Worm (Caenorhabditis elegans): Measurements from ENCODE around the gene F22H10.6.

Gene F22H10.6

DNA sequence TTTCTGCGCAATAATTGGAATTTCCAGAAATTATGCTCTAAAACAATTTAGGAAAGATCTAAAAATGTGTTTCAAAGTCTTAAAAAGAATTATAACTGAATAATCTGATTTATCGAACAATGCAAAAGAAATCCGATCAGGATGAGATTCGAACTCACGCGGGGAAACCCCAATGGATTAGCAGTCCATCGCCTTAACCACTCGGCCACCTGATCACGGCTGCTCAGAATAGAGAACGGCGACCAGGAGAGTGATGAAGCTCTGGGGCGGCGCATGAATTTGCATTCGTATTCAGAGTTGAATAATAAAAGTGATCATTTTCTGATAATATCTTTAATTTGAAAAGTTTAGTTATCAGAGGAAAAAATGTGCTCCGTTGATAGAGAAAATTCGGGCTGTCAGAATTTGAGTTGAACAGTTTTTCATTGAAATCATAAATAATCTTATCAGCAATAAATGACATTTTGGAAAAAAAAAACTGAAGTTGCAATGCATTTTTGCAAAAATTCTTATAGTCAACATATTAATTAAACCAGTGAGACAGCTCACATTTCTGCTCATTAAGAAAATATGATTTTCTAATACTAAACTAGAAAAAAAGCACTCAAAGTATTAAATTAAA lies 1.2 kb downstream of the F22H10.6 start:
- TF ChIP-seq elt-2 (tag; optimal IDR thresholded peaks at IDR 0.05) (peak; percentile 16), nhr-77 (tag; optimal IDR thresholded peaks at IDR 0.05) (no peak)

DNA sequence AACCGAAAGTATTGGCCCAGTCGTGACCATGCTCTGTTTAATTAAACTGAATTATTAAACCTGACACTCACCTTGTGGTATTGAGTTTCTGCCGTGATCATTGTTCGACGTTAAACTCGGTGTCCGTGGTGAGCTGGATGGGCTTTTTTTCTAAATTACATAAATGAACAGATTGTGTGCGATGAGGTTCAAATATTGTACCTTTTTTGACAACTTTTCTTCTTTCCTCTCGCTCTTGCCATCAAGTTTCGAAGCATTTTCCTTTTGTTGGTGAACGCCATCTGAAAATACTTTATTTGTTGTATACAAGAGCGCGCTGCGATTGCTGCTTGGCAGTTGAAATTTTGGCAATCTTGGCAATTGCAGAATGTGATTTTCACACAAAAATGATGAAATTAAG lies 3.2 kb downstream of the F22H10.6 start, which contains the start of gene F22H10.11:
F22H10.11 (minus strand) TSS at position 101 of the 400 bp plus-strand sequence.
- TF ChIP-seq lin-15B (tag; optimal IDR thresholded peaks at IDR 0.05) (no peak), nhr-77 (tag; optimal IDR thresholded peaks at IDR 0.05) (no peak), unc-62 (GFP tag; optimal IDR thresholded peaks at IDR 0.05) (no peak), R02D3.7 (tag; optimal IDR thresholded peaks at IDR 0.05) (no peak), ceh-16 (tag; optimal IDR thresholded peaks at IDR 0.05) (no peak)

DNA sequence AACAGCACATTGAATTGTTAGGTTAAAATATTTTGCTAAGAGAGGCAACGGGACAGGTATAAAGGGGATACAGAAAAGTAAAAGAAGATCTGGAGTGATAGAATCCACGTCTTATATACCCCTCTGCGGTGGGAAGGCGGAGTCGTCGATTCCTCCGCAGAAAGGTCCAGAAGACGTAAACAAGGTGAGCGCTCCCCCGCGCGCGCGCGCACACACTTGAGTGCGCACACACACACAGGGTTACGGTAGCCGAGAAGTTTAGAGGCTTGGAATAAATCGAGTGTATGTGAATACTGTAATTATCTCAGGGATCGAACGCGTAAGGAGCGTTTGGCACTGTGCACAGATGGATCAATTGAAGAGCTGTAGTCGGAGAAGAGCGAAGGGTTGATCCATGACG lies 3.8 kb downstream of the F22H10.6 start:
- TF ChIP-seq nfya-1 (tag; optimal IDR thresholded peaks at IDR 0.05; ENCODE audit: insufficient read depth), result no peak
- TF ChIP-seq ceh-16 (tag; optimal IDR thresholded peaks at IDR 0.05), result no peak
- no peak for TF ChIP-seq nhr-43 (tag; optimal IDR thresholded peaks at IDR 0.05; ENCODE audit: poor library complexity, severe bottlenecking)
- no peak for TF ChIP-seq jun-1 (tag; optimal IDR thresholded peaks at IDR 0.05)
- no peak for TF ChIP-seq lin-39 (tag; optimal IDR thresholded peaks at IDR 0.05)
- no peak for TF ChIP-seq elt-1 (tag; optimal IDR thresholded peaks at IDR 0.05)
- TF ChIP-seq ceh-82 (tag; optimal IDR thresholded peaks at IDR 0.05), result no peak
- no peak for TF ChIP-seq unc-62 (GFP tag; optimal IDR thresholded peaks at IDR 0.05)
- TF ChIP-seq nhr-28 (tag; optimal IDR thresholded peaks at IDR 0.05), result no peak
- TF ChIP-seq ceh-9 (tag; optimal IDR thresholded peaks at IDR 0.05), result no peak
- TF ChIP-seq nhr-25 (tag; optimal IDR thresholded peaks at IDR 0.05), result no peak
- no peak for TF ChIP-seq nhr-237 (tag; optimal IDR thresholded peaks at IDR 0.05)
- no peak for TF ChIP-seq unc-39 (tag; optimal IDR thresholded peaks at IDR 0.05)

DNA sequence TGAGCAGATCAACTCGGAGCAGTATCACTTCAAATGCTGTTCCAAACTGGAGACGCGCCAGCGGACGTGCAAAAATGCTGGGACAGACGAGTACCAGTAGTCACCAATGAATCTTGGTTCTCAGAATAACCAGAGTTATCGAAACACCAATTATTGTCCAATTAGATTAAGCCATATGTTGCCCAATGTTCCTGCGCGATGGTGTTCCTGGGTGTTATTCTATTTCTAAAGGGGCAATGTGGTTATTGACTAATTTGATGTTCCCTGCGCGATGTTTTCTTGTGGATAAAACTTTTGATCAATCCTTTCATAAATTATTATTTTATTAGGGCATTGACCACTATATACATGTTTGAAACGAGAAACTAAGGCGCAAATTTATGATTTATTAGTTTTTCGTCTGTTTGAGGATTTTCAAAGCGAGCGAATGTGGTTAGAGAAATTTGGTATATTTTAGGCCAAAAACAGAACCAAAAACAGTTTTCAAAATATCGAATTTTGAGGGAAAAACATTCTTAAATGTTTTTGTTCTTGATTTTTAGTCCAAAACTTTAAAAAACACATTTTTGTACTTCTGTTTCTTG lies 9.1 kb downstream of the F22H10.6 start:
- TF ChIP-seq egl-5 (tag; optimal IDR thresholded peaks at IDR 0.05) (peak; percentile 98), R02D3.7 (tag; optimal IDR thresholded peaks at IDR 0.05) (peak; percentile 94), hmg-11 (tag; optimal IDR thresholded peaks at IDR 0.05) (peak; percentile 99), fkh-10 (GFP tag; optimal IDR thresholded peaks at IDR 0.05) (peak; percentile 98), mdl-1 (tag; optimal IDR thresholded peaks at IDR 0.05) (peak; percentile 76), nhr-67 (tag; optimal IDR thresholded peaks at IDR 0.05) (peak; percentile 72), nhr-12 (tag; optimal IDR thresholded peaks at IDR 0.05) (peak; percentile 42), lin-15B (tag; optimal IDR thresholded peaks at IDR 0.05) (peak; percentile 62), daf-12 (tag; optimal IDR thresholded peaks at IDR 0.05) (peak; percentile 82), nhr-43 (tag; optimal IDR thresholded peaks at IDR 0.05; ENCODE audit: poor library complexity, severe bottlenecking) (peak; percentile 99), elt-3 (tag; optimal IDR thresholded peaks at IDR 0.05) (peak; percentile 66 to 98 (median 96)), lin-39 (tag; optimal IDR thresholded peaks at IDR 0.05) (peak; percentile 100), pqm-1 (tag; optimal IDR thresholded peaks at IDR 0.05) (peak; percentile 96), ceh-9 (tag; optimal IDR thresholded peaks at IDR 0.05) (peak; percentile 84), mml-1 (tag; optimal IDR thresholded peaks at IDR 0.05) (no peak), fkh-2 (tag; optimal IDR thresholded peaks at IDR 0.05) (peak; percentile 79), lsy-12 (tag; optimal IDR thresholded peaks at IDR 0.05) (peak; percentile 96), nhr-237 (tag; optimal IDR thresholded peaks at IDR 0.05) (no peak), pha-4 (tag; optimal IDR thresholded peaks at IDR 0.05) (peak; percentile 99), tbx-2 (tag; optimal IDR thresholded peaks at IDR 0.05) (peak; percentile 98), snpc-4 (tag; optimal IDR thresholded peaks at IDR 0.05) (peak; percentile 96), ztf-4 (tag; optimal IDR thresholded peaks at IDR 0.05) (peak; percentile 93), jun-1 (tag; optimal IDR thresholded peaks at IDR 0.05) (peak; percentile 99), fos-1 (tag; optimal IDR thresholded peaks at IDR 0.05) (peak; percentile 96), egl-27 (tag; optimal IDR thresholded peaks at IDR 0.05) (peak; percentile 96), nfya-1 (tag; optimal IDR thresholded peaks at IDR 0.05; ENCODE audit: insufficient read depth) (peak; percentile 96), skn-1 (tag; optimal IDR thresholded peaks at IDR 0.05) (peak; percentile 99), nhr-23 (tag; optimal IDR thresholded peaks at IDR 0.05) (peak; percentile 99), ztf-11 (tag; optimal IDR thresholded peaks at IDR 0.05) (peak; percentile 63), ZK546.5 (tag; optimal IDR thresholded peaks at IDR 0.05) (peak; percentile 68), ama-1 (optimal IDR thresholded peaks at IDR 0.05) (no peak), nhr-76 (tag; optimal IDR thresholded peaks at IDR 0.05) (peak; percentile 87), unc-39 (tag; optimal IDR thresholded peaks at IDR 0.05) (peak; percentile 68), nhr-25 (tag; optimal IDR thresholded peaks at IDR 0.05) (peak; percentile 98), nhr-28 (tag; optimal IDR thresholded peaks at IDR 0.05) (peak; percentile 92), aly-2 (tag; optimal IDR thresholded peaks at IDR 0.05) (peak; percentile 93), zag-1 (tag; optimal IDR thresholded peaks at IDR 0.05) (peak; percentile 89), nhr-11 (tag; optimal IDR thresholded peaks at IDR 0.05) (peak; percentile 97), sea-2 (GFP tag; optimal IDR thresholded peaks at IDR 0.05) (peak; percentile 73)

All from whole organism, L3 larva.